Worm (Caenorhabditis elegans) whole organism, L2 larva: ENCODE measurements around the gene acox-1.5.

ENCODE experiments used
- C34F6.9 ChIP-seq: fragments of 150-350 bp; optimal IDR thresholded peaks from 2 replicates; lab custom pipeline; 2014; ENCODE audit warnings: missing biosample characterization, missing genetic modification characterization
- ama-1 ChIP-seq: fragments of 150-350 bp; optimal IDR thresholded peaks from 2 replicates; lab custom pipeline; 2018; ENCODE audit warnings: inconsistent platforms
- elt-1 ChIP-seq: fragments of 150-350 bp; optimal IDR thresholded peaks from 2 replicates; lab custom pipeline; 2014; ENCODE audit warnings: missing biosample characterization, missing genetic modification characterization
- lin-13 ChIP-seq: fragments of 150-350 bp; optimal IDR thresholded peaks from 2 replicates; lab custom pipeline; 2014; ENCODE audit warnings: missing biosample characterization, missing genetic modification reagents, missing genetic modification characterization
- mdl-1 ChIP-seq, 2 experiments: fragments of 150-350 bp in 1 of 2; sonication (generic microtip) in 1 of 2; optimal IDR thresholded peaks; 2 replicates each; lab custom pipeline; 2017; ENCODE audit warnings: missing biosample characterization in 2 of 2, missing genetic modification characterization in 2 of 2
- nhr-12 ChIP-seq: fragments of 150-350 bp; optimal IDR thresholded peaks from 2 replicates; lab custom pipeline; 2014; ENCODE audit warnings: missing biosample characterization, missing genetic modification characterization
- sem-4 ChIP-seq: fragments of 150-350 bp; optimal IDR thresholded peaks from 2 replicates; lab custom pipeline; 2014; ENCODE audit warnings: missing biosample characterization, missing genetic modification reagents, missing genetic modification characterization
- skn-1 ChIP-seq: sonication (generic microtip); optimal IDR thresholded peaks from 2 replicates; lab custom pipeline; 2017; ENCODE audit warnings: missing biosample characterization, missing genetic modification characterization
- unc-39 ChIP-seq: fragments of 150-350 bp; optimal IDR thresholded peaks from 2 replicates; lab custom pipeline; 2014; ENCODE audit warnings: missing biosample characterization, missing genetic modification characterization
- unc-62 ChIP-seq: fragments of 150-350 bp; optimal IDR thresholded peaks from 2 replicates; lab custom pipeline; 2014; ENCODE audit warnings: missing biosample characterization, missing genetic modification reagents, missing genetic modification characterization
- ztf-11 ChIP-seq: sonication (generic microtip); optimal IDR thresholded peaks from 2 replicates; lab custom pipeline; 2017; ENCODE audit warnings: missing biosample characterization, missing genetic modification characterization
- ztf-4 ChIP-seq: fragments of 150-350 bp; optimal IDR thresholded peaks from 2 replicates; lab custom pipeline; 2014; ENCODE audit warnings: missing biosample characterization, missing genetic modification characterization

DNA sequence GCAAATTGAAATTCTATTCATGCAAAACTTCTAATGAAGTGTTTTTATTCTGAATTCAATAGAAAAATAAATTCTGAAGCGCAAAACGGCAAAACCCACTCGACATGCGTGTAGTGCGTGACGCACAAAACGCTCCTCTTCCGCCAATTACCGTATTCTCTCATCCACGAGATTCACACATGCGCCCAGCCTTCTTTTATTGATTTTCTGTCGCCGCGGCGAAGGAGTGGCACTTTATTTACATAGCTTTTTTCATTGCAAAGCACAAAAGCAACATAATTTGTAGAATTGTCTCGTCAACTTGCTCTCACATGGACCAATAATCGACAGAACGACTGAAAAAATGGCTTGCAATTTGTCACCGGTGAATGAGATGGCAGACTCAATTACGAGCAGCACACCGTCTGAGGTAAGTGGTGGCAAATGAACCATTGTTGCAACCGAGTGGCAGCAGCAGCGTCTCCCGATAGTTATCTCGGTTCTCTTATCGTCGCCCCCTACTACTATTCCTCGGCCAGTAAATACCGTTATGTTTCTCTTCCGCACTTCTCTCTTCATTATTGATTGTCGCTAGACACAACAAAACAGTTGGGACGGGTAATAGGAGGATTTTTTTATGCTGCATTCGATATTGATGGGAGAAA, 45.9 kb downstream of the acox-1.5 start, which contains the start of gene unc-16:
- TF ChIP-seq ama-1 = peak; percentile 84
- TF ChIP-seq elt-1 (tag; lab: Kevin White, UChicago) = no peak
- no peak for TF ChIP-seq nhr-12 (tag; lab: Kevin White, UChicago)
- peak; percentile 98 for TF ChIP-seq C34F6.9 (tag; lab: Kevin White, UChicago)
- TF ChIP-seq ztf-11 = no peak
- peak; percentile 82 for TF ChIP-seq sem-4 (tag; lab: Kevin White, UChicago)
- peak; percentile 69 for TF ChIP-seq lin-13 (GFP tag; lab: Kevin White, UChicago)
- no peak for TF ChIP-seq unc-62 (GFP tag; lab: Kevin White, UChicago)
- TF ChIP-seq mdl-1 (tag; optimal IDR thresholded peaks at IDR 0.05; lab: Kevin White, UChicago) = peak; percentile 64 to 91
- TF ChIP-seq unc-39 = no peak
- no peak for TF ChIP-seq skn-1 (tag; lab: Kevin White, UChicago)
- peak; percentile 62 for TF ChIP-seq ztf-4
